Worm (Caenorhabditis elegans): ENCODE data around the gene pqbp-1.1.

DNA sequence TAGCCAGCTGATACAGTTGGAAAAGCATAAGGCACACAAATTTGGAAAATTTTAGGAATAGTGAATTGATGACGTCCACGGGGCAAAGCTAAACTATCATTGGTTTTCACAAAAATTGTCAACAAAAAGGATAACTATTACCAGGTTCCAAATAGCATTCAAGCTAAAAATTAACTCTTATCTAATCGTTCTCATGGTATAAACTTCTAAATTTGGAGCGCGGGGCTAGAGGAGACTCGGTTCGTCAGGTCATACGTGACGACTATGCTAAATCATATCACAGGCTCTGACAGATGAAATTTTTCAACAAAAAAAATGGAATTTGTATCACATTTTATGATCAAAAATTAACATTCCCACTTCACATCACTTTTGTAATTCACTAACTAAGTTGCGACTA lies 37.7 kb upstream of the pqbp-1.1 start:
- TF ChIP-seq ceh-13 (GFP tag; optimal IDR thresholded peaks at IDR 0.05) (no peak), F13C5.2 (tag; optimal IDR thresholded peaks at IDR 0.05) (no peak), hmbx-1 (tag; optimal IDR thresholded peaks at IDR 0.05) (no peak), sea-1 (GFP tag; conservative IDR thresholded peaks at IDR 0.05) (no peak), ama-1 (optimal IDR thresholded peaks at IDR 0.05) (no peak), scrt-1 (GFP tag; IDR thresholded peaks at IDR 0.05) (no peak), hnd-1 (tag; optimal IDR thresholded peaks at IDR 0.05) (no peak), ceh-36 (tag; optimal IDR thresholded peaks at IDR 0.05) (no peak), flt-1 (GFP tag; IDR thresholded peaks at IDR 0.05) (no peak), tbx-11 (GFP tag; IDR thresholded peaks at IDR 0.05) (no peak), tra-4 (tag; optimal IDR thresholded peaks at IDR 0.05) (no peak), ets-7 (tag; optimal IDR thresholded peaks at IDR 0.05) (no peak), hmg-4 (GFP tag; optimal IDR thresholded peaks at IDR 0.05) (no peak)

Measured in whole organism, early embryonic.